Worm (Caenorhabditis elegans) whole organism, young adult: ENCODE data around the gene K04C2.5.

Source experiments
- B0035.1 ChIP-seq: sonication (generic microtip); optimal IDR thresholded peaks from 2 replicates; lab custom pipeline; 2016; ENCODE audit warnings: missing genetic modification characterization, mild to moderate bottlenecking, missing compliant biosample characterization, missing genotype, missing genetic modification reagents
- B0261.1 ChIP-seq: sonication (generic microtip); optimal IDR thresholded peaks from 2 replicates; lab custom pipeline; 2016; ENCODE audit warnings: mild to moderate bottlenecking, missing genetic modification characterization, moderate library complexity, missing compliant biosample characterization
- F22D6.2 ChIP-seq: sonication (generic microtip); optimal IDR thresholded peaks from 2 replicates; lab custom pipeline; 2016; ENCODE audit warnings: mild to moderate bottlenecking, missing genetic modification characterization, missing compliant biosample characterization
- F37B4.10 ChIP-seq: fragments of 200-800 bp; sonication (Bioruptor generic); IDR thresholded peaks from 2 replicates; pipeline ENCODE4 v1.3.6; 2022; ENCODE audit warnings: missing genetic modification characterization, missing compliant biosample characterization
- F57A8.1 ChIP-seq: fragments of 200-800 bp; sonication (Bioruptor generic); optimal IDR thresholded peaks from 2 replicates; lab custom pipeline; 2018; ENCODE audit warnings: mild to moderate bottlenecking, missing genetic modification characterization, moderate library complexity, missing compliant biosample characterization
- K11D2.4 ChIP-seq: fragments of 200-800 bp; sonication (Bioruptor generic); IDR thresholded peaks from 2 replicates; pipeline ENCODE4 v1.3.6; 2022; ENCODE audit warnings: missing genetic modification reagents, missing genetic modification characterization, missing compliant biosample characterization
- K12H6.12 ChIP-seq: fragments of 200-800 bp; sonication (Bioruptor generic); optimal IDR thresholded peaks from 2 replicates; lab custom pipeline; 2018; ENCODE audit warnings: mild to moderate bottlenecking, missing genetic modification characterization, missing compliant biosample characterization
- Y53G8AR.9 ChIP-seq: fragments of 200-800 bp; sonication (Bioruptor generic); conservative IDR thresholded peaks from 2 replicates; pipeline ENCODE4 v1.3.6; 2022; ENCODE audit warnings: missing genetic modification reagents, missing genetic modification characterization, missing compliant biosample characterization
- Y95B8A.8 ChIP-seq: fragments of 200-800 bp; sonication (Bioruptor generic); IDR thresholded peaks from 2 replicates; pipeline ENCODE4 v1.3.6; 2022; ENCODE audit warnings: missing genetic modification reagents, missing genetic modification characterization, missing compliant biosample characterization
- ZK185.1 ChIP-seq: sonication (generic microtip); optimal IDR thresholded peaks from 2 replicates; lab custom pipeline; 2016; ENCODE audit warnings: mild to moderate bottlenecking, missing genetic modification characterization, missing compliant biosample characterization; ENCODE audit not compliant: poor library complexity, severe bottlenecking
- ama-1 ChIP-seq, 3 experiments: fragments of 150-350 bp in 1 of 3; sonication (generic microtip) in 2 of 3; optimal IDR thresholded peaks; 2 replicates each; lab custom pipeline; 2014 to 2018; ENCODE audit warnings: missing biosample characterization in 2 of 3, missing genetic modification characterization in 2 of 3, missing genetic modification reagents in 2 of 3
- aptf-2 ChIP-seq: fragments of 200-800 bp; sonication (Bioruptor generic); conservative IDR thresholded peaks from 2 replicates; pipeline ENCODE4 v1.3.6; 2022; ENCODE audit warnings: missing genetic modification reagents, missing genetic modification characterization, missing compliant biosample characterization
- atf-7 ChIP-seq: sonication (generic microtip); optimal IDR thresholded peaks from 2 replicates; lab custom pipeline; 2017; ENCODE audit warnings: mild to moderate bottlenecking, missing genetic modification characterization, missing compliant biosample characterization
- cebp-1 ChIP-seq, 2 experiments: fragments of 200-800 bp in 1 of 2; sonication (Bioruptor generic) in 1 of 2; sonication (generic microtip) in 1 of 2; IDR thresholded peaks in 1 of 2; optimal IDR thresholded peaks in 1 of 2; 2 replicates each; pipeline versions ENCODE4 v1.3.6 to Lab custom; 2017 to 2022; ENCODE audit warnings: missing compliant biosample characterization in 2 of 2, missing genetic modification characterization in 2 of 2, mild to moderate bottlenecking in 1 of 2, missing genetic modification reagents in 1 of 2, moderate library complexity in 1 of 2
- ceh-58 ChIP-seq: fragments of 200-800 bp; sonication (Bioruptor generic); IDR thresholded peaks from 2 replicates; pipeline ENCODE4 v1.3.6; 2022; ENCODE audit warnings: missing genetic modification characterization, missing compliant biosample characterization
- ceh-91 ChIP-seq: fragments of 200-800 bp; sonication (Bioruptor generic); IDR thresholded peaks from 2 replicates; pipeline ENCODE4 v1.3.6; 2022; ENCODE audit warnings: missing genetic modification reagents, missing genetic modification characterization, missing compliant biosample characterization
- chd-7 ChIP-seq: sonication (generic microtip); optimal IDR thresholded peaks from 2 replicates; lab custom pipeline; 2016; ENCODE audit warnings: mild to moderate bottlenecking, missing genetic modification characterization, moderate library complexity, missing compliant biosample characterization
- die-1 ChIP-seq: sonication (generic microtip); optimal IDR thresholded peaks from 2 replicates; lab custom pipeline; 2016; ENCODE audit warnings: missing genotype, mild to moderate bottlenecking, missing genetic modification characterization, missing compliant biosample characterization
- dpff-1 ChIP-seq: sonication (generic microtip); optimal IDR thresholded peaks from 2 replicates; lab custom pipeline; 2017; ENCODE audit warnings: mild to moderate bottlenecking, missing genetic modification characterization, missing compliant biosample characterization
- ets-4 ChIP-seq: fragments of 200-800 bp; sonication (Bioruptor generic); optimal IDR thresholded peaks from 2 replicates; lab custom pipeline; 2018; ENCODE audit warnings: mild to moderate bottlenecking, missing genetic modification characterization, missing compliant biosample characterization
- hlh-26 ChIP-seq: fragments of 200-800 bp; sonication (Bioruptor generic); conservative IDR thresholded peaks from 2 replicates; pipeline ENCODE4 v1.3.6; 2022; ENCODE audit warnings: missing genetic modification reagents, missing genetic modification characterization, missing compliant biosample characterization
- hmg-1.2 ChIP-seq: fragments of 200-800 bp; sonication (Bioruptor generic); IDR thresholded peaks from 2 replicates; pipeline ENCODE4 v1.3.6; 2022; ENCODE audit warnings: missing genetic modification reagents, missing genetic modification characterization, missing compliant biosample characterization
- lin-26 ChIP-seq: fragments of 200-800 bp; sonication (Bioruptor generic); IDR thresholded peaks from 2 replicates; pipeline ENCODE4 v1.3.6; 2022; ENCODE audit warnings: missing genetic modification reagents, missing genetic modification characterization, missing compliant biosample characterization
- lin-35 ChIP-seq, 3 experiments: fragments of 150-350 bp in 2 of 3; sonication (generic microtip) in 1 of 3; optimal IDR thresholded peaks; 2 replicates each; lab custom pipeline; 2014 to 2018; ENCODE audit warnings: missing biosample characterization in 3 of 3, missing genetic modification characterization in 3 of 3, missing genetic modification reagents in 3 of 3
- lin-40 ChIP-seq: sonication (generic microtip); optimal IDR thresholded peaks from 2 replicates; lab custom pipeline; 2016; ENCODE audit warnings: missing genetic modification characterization, mild to moderate bottlenecking, missing compliant biosample characterization, missing genotype, missing genetic modification reagents
- mcd-1 ChIP-seq: fragments of 200-800 bp; sonication (Bioruptor generic); IDR thresholded peaks from 2 replicates; pipeline ENCODE4 v1.3.6; 2022; ENCODE audit warnings: missing genetic modification reagents, missing genetic modification characterization, missing compliant biosample characterization
- nhr-80 ChIP-seq: sonication (generic microtip); optimal IDR thresholded peaks from 2 replicates; lab custom pipeline; 2016; ENCODE audit warnings: missing genetic modification characterization, missing compliant biosample characterization
- repo-1 ChIP-seq: sonication (generic microtip); optimal IDR thresholded peaks from 2 replicates; lab custom pipeline; 2017; ENCODE audit warnings: mild to moderate bottlenecking, missing genetic modification characterization, missing compliant biosample characterization
- sea-2 ChIP-seq: fragments of 200-800 bp; sonication (Bioruptor generic); IDR thresholded peaks from 2 replicates; pipeline ENCODE4 v1.3.6; 2022; ENCODE audit warnings: missing genetic modification characterization, missing compliant biosample characterization
- snpc-4 ChIP-seq, 5 experiments: fragments of 150-350 bp in 1 of 5; sonication (generic microtip) in 4 of 5; optimal IDR thresholded peaks; 2 replicates each; lab custom pipeline; 2014 to 2018; ENCODE audit warnings: missing genetic modification characterization in 5 of 5, missing biosample characterization in 3 of 5, antibody characterized with exemption in 2 of 5, mild to moderate bottlenecking in 2 of 5, missing compliant biosample characterization in 2 of 5, missing genotype in 2 of 5, moderate library complexity in 2 of 5, missing genetic modification reagents in 1 of 5
- somi-1 ChIP-seq: fragments of 200-800 bp; sonication (Bioruptor generic); optimal IDR thresholded peaks from 2 replicates; lab custom pipeline; 2018; ENCODE audit warnings: mild to moderate bottlenecking, missing genetic modification characterization, missing compliant biosample characterization
- tbp1 ChIP-seq: fragments of 200-800 bp; sonication (Bioruptor generic); optimal IDR thresholded peaks from 2 replicates; lab custom pipeline; 2018; ENCODE audit warnings: mild to moderate bottlenecking, missing genetic modification characterization, missing compliant biosample characterization
- ztf-22 ChIP-seq: fragments of 200-800 bp; sonication (Bioruptor generic); optimal IDR thresholded peaks from 2 replicates; lab custom pipeline; 2018; ENCODE audit warnings: mild to moderate bottlenecking, missing genetic modification characterization, moderate library complexity, missing compliant biosample characterization
- ztf-26 ChIP-seq: sonication (generic microtip); optimal IDR thresholded peaks from 2 replicates; lab custom pipeline; 2017; ENCODE audit warnings: missing genetic modification characterization, missing compliant biosample characterization
- ztf-6 ChIP-seq: fragments of 200-800 bp; sonication (Bioruptor generic); IDR thresholded peaks from 2 replicates; pipeline ENCODE4 v1.3.6; 2022; ENCODE audit warnings: missing genetic modification reagents, missing genetic modification characterization, missing compliant biosample characterization

Gene K04C2.5

DNA sequence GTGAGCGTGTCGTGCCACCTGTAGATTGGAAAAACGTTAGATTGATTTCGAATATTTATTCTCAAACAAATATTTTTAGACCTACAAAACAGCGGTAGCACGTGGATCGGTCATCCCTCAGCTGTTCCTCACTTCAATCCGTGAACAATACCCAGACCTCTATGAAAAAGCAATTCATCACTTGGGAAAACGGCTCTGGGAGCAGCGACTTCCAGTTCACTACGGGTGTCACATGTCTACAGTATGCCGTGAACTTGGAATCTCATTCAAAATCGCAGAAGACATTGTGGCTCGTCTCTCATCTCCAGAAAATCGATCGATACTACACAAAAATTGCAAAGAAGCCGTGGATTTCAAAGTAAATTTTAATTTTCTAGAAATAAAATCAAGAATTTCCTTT lies 13.0 kb upstream of the K04C2.5 start:
- no peak for TF ChIP-seq dpff-1 (tag; lab: Kevin White, UChicago)
- no peak for TF ChIP-seq ztf-26 (tag; lab: Kevin White, UChicago)
- TF ChIP-seq B0261.1, result no peak

DNA sequence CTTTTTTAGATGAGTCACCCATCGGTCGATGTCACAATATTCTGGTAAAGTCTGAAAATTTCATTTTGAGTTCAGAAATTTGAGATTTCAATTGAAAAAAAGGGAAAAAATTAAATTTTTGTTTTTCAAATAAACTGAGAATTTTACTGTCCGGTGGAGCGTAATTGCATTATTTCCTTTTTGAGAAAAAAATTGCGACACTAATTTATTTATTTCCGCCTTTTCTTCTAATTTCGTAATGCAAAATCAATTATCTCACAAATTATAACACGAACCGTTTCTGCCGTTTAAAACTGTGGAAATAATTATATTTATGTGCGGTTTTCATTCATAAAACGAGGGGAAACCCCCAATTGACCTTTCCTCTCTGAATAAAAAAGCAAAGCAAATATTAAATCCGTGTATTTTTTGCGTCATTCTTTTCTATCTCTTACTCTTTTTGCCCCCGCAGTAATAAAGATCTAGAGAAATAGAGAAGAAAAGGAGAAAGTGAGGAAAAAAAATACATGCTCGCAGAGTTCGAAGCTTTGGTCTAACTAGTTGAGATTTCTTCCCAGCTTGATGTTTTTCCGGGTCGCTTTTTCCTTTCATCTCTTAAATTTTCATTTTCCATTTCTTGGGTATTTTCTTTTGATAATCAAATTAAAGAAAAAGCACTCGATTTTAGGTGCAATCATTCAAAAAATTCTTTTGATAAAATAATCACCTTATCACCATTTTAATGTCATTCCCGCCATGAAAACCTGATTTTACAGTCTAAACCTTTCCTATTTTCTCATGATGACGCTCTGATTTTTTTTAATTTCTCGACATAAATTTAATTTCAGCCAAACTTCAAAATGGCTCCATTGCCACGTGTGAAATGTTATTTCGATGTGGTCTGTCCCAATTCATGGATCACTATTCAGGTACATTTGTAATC lies 11.9 kb upstream of the K04C2.5 start, which contains the start of the genes brc-2 and T07E3.3:
Gene brc-2, minus strand, starts transcription at position 51 of the 922 bp plus-strand sequence.
Gene T07E3.3, plus strand, starts transcription at position 822 of the 922 bp plus-strand sequence.
- TF ChIP-seq ceh-58 (GFP tag; lab: Robert Waterston, UW) (no peak), hlh-26 (GFP tag; lab: Robert Waterston, UW) (no peak), cebp-1 (GFP tag; IDR thresholded peaks at IDR 0.05; lab: Robert Waterston, UW) (no peak), cebp-1 (tag; optimal IDR thresholded peaks at IDR 0.05; lab: Kevin White, UChicago) (peak; percentile 40), ceh-91 (GFP tag; lab: Robert Waterston, UW) (no peak), nhr-80 (peak; percentile 51)

DNA sequence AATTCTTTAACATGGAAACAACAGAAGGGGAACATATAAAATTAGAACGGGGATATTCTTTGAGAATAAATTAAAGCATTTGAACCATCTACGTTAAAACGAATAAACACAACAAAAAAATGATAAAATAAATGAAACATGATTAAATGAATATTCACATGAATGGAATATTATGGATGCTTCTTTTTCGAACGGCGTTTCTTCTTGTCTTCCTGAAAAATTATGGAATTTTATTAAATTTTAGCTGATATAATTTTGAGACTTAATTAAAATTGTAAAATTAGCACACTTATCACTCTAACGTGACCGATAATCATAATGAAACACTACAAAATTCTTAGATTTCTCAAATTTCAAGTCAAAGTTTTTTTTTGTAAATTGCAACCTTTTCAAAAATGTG lies 9.1 kb upstream of the K04C2.5 start:
- TF ChIP-seq repo-1 (tag; lab: Kevin White, UChicago) (peak; percentile 36), ztf-22 (GFP tag; lab: Kevin White, UChicago) (no peak)

DNA sequence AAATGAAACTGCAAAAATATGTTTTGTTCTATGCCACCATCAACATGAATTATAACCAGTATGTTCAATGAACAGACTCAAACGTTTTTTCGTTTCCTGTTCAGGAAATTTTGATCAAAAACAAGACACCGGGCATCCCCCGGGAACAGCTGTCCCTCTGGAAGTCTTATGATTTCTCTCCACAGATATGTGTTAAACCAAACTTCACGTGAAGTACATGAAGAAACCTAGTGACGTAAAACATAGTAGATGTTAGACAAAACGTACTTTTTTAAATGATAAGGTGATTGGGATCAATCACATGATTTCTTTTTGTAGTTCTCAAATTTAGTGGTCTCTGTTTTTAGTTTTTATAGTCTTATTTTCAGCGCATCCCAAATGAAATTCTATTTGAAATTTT lies 7.1 kb upstream of the K04C2.5 start:
- TF ChIP-seq K11D2.4 (GFP tag; lab: Robert Waterston, UW), result peak; percentile 33; the same call in 1 of the 2 replicates
- peak; percentile 60 for TF ChIP-seq somi-1
- TF ChIP-seq ZK185.1 (tag; lab: Kevin White, UChicago), result no peak
- peak; percentile 7 for TF ChIP-seq tbp1 (GFP tag; lab: Kevin White, UChicago)
- no peak for TF ChIP-seq B0035.1
- TF ChIP-seq cebp-1 (GFP tag; IDR thresholded peaks at IDR 0.05; lab: Robert Waterston, UW), result no peak
- peak; percentile 15 for TF ChIP-seq cebp-1 (tag; optimal IDR thresholded peaks at IDR 0.05; lab: Kevin White, UChicago)
- no peak for TF ChIP-seq ama-1 (optimal IDR thresholded peaks at IDR 0.05; lab: Kevin White, UChicago)
- TF ChIP-seq ama-1 (GFP tag; optimal IDR thresholded peaks at IDR 0.05; lab: Kevin White, UChicago), result no peak
- peak; percentile 13 for TF ChIP-seq lin-40
- TF ChIP-seq Y53G8AR.9, result 0 out of 2 replicates have a peak, but pooled peaks have one; percentile 8
- TF ChIP-seq ztf-26 (tag; lab: Kevin White, UChicago), result peak; percentile 43

DNA sequence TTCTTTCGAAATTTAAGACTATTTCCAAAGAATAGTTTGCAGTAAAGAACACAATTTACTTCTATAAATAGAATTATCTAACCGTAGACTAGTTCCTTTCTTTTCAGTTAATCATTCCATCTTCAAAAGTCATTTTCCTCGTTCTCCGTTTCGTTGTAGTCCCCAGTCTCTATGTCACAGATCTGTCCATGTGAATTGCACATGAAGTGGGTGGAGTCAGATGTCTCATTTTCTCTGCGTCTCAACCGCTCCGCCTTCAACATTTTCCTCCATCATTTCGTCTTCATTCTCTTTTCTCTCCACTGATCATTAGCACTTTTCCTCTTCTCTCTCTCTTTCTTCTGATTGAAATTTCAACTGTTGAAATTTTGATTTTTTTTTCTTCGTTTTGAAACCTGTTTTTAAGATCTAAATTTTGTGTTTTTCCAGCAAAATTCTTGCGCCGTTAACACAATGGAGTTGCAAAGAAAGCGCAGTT lies 6.2 kb upstream of the K04C2.5 start, which contains the start of gene T07E3.4:
Gene T07E3.4, plus strand, starts transcription at position 428 of the 478 bp plus-strand sequence.
- TF ChIP-seq nhr-80 (peak; percentile 35), mcd-1 (GFP tag; lab: Robert Waterston, UW) (peak; percentile 36; the same call in 1 of the 2 replicates), Y95B8A.8 (GFP tag; lab: Robert Waterston, UW) (no peak), lin-35 (GFP tag; optimal IDR thresholded peaks at IDR 0.05; lab: Kevin White, UChicago) (peak in 1 of 3 experiments; percentile 41), dpff-1 (tag; lab: Kevin White, UChicago) (no peak), F57A8.1 (GFP tag; lab: Kevin White, UChicago) (no peak), cebp-1 (GFP tag; IDR thresholded peaks at IDR 0.05; lab: Robert Waterston, UW) (no peak), cebp-1 (tag; optimal IDR thresholded peaks at IDR 0.05; lab: Kevin White, UChicago) (peak; percentile 68), atf-7 (tag; lab: Kevin White, UChicago) (peak; percentile 38), ets-4 (GFP tag; lab: Kevin White, UChicago) (no peak), K12H6.12 (tag; lab: Kevin White, UChicago) (peak; percentile 28), ztf-6 (GFP tag; lab: Robert Waterston, UW) (no peak), ztf-26 (tag; lab: Kevin White, UChicago) (peak; percentile 60), ZK185.1 (tag; lab: Kevin White, UChicago) (peak; percentile 51), snpc-4 (GFP tag; optimal IDR thresholded peaks at IDR 0.05; lab: Kevin White, UChicago) (no peak), snpc-4 (tag; optimal IDR thresholded peaks at IDR 0.05; lab: Kevin White, UChicago) (peak in 1 of 4 experiments; percentile 15), F22D6.2 (tag; lab: Kevin White, UChicago) (no peak), chd-7 (tag; lab: Kevin White, UChicago) (peak; percentile 13), hmg-1.2 (peak; percentile 78), lin-40 (peak; percentile 80), sea-2 (GFP tag; lab: Robert Waterston, UW) (no peak), K11D2.4 (GFP tag; lab: Robert Waterston, UW) (0 out of 2 replicates have a peak, but pooled peaks have one; percentile 65), lin-26 (GFP tag; lab: Robert Waterston, UW) (no peak), F37B4.10 (GFP tag; lab: Robert Waterston, UW) (no peak), aptf-2 (GFP tag; lab: Robert Waterston, UW) (no peak), die-1 (tag; lab: Kevin White, UChicago) (peak; percentile 0), somi-1 (peak; percentile 78)
